Comparison of ENCODE assay signal across 5 fruit fly cellular contexts in the genomic region with DNA sequence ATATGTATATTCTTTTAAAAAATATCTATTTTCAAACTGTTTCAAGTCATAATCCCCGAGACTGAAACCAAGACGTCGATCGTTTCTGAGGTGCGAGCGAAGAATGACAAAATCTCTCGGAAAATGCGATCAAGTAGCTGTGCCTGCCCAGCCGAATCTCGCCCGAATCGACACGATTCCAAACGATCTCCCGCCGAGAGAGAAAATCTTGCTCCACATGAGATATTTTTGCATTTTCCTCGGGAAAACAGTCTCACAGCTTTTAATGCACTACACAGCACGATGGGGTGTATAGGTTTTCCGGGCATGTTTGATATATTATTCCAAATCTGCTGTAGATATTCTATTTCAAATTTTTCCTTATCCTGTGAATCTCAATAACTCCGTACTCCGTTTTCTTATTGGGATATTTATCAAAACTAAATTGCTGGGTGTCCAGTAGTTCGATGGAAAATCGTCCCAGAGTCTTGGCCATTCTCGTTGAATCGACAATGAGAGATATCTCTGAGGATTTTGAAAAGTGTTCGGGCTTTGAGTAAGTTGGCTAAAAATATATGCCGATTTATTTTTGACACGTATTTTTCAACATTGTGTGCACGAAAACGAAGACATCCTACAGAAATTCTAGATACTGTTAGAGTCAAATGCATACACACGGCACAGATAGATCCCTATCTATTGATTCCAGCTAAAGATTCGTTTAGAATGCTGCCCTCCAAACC.
TF ChIP-seq lines count a peak whose summit lies in the region.

A gene (minus strand): TSS at position 88 of the 722 bp plus-strand sequence.

- TF ChIP-seq CTCF in whole organism, embryonic (GFP tag; optimal IDR thresholded peaks at IDR 0.05; lab: Kevin White, UChicago), result no peak

TF ChIP-seq in whole organism, adult, 20 proteins besides CTCF, POLR2A, EP300 and RAD21:
- TF ChIP-seq kay (GFP tag; lab: Kevin White, UChicago; ENCODE audit: borderline replicate concordance) (peak; percentile 72), tj (GFP tag; optimal IDR thresholded peaks at IDR 0.05; lab: Kevin White, UChicago) (no peak), Clk (GFP tag; optimal IDR thresholded peaks at IDR 0.05; lab: Kevin White, UChicago) (no peak), CG14711 (tag; optimal IDR thresholded peaks at IDR 0.05; lab: Kevin White, UChicago) (peak; percentile 65), CG7101 (tag; optimal IDR thresholded peaks at IDR 0.05; lab: Kevin White, UChicago) (peak; percentile 62), cic (GFP tag; optimal IDR thresholded peaks at IDR 0.05; lab: Kevin White, UChicago) (no peak), CG33017 (tag; optimal IDR thresholded peaks at IDR 0.05; lab: Kevin White, UChicago) (peak; percentile 68), CG5204 (GFP tag; optimal IDR thresholded peaks at IDR 0.05; lab: Kevin White, UChicago) (peak; percentile 59), Hr96 (GFP tag; optimal IDR thresholded peaks at IDR 0.05; lab: Kevin White, UChicago) (peak; percentile 26)

TF ChIP-seq in whole organism, embryonic, 481 proteins besides CTCF, POLR2A, EP300 and RAD21 (continues in another document):
- TF ChIP-seq CG33213 (GFP tag; optimal IDR thresholded peaks at IDR 0.05; lab: Kevin White, UChicago), result peak; percentile 80
- peak; percentile 81 for TF ChIP-seq CG18599 (GFP tag; optimal IDR thresholded peaks at IDR 0.05; lab: Kevin White, UChicago)
- TF ChIP-seq CG11504 (tag; optimal IDR thresholded peaks at IDR 0.05; lab: Kevin White, UChicago), result peak; percentile 86
- peak; percentile 84 for TF ChIP-seq phol (tag; optimal IDR thresholded peaks at IDR 0.05; lab: Kevin White, UChicago)
- peak; percentile 87 for TF ChIP-seq CG30431 (GFP tag; optimal IDR thresholded peaks at IDR 0.05; lab: Kevin White, UChicago)
- no peak for TF ChIP-seq HLHmδ (GFP tag; optimal IDR thresholded peaks at IDR 0.05; lab: Kevin White, UChicago)
- no peak for TF ChIP-seq fd102C (GFP tag; optimal IDR thresholded peaks at IDR 0.05; lab: Kevin White, UChicago)
- peak; percentile 82 for TF ChIP-seq ATbp (GFP tag; optimal IDR thresholded peaks at IDR 0.05; lab: Kevin White, UChicago)
- peak; percentile 87 for TF ChIP-seq CG31441 (GFP tag; IDR thresholded peaks at IDR 0.05; lab: Robert Waterston, UW)
- peak; percentile 70 for TF ChIP-seq Hand (GFP tag; optimal IDR thresholded peaks at IDR 0.05; lab: Kevin White, UChicago)
- TF ChIP-seq CG14667 (GFP tag; IDR thresholded peaks at IDR 0.05; lab: Robert Waterston, UW), result peak; percentile 85
- TF ChIP-seq gce (GFP tag; IDR thresholded peaks at IDR 0.05; lab: Robert Waterston, UW), result peak; percentile 85
- TF ChIP-seq Blimp-1 (GFP tag; optimal IDR thresholded peaks at IDR 0.05; lab: Kevin White, UChicago), result peak; percentile 76
- TF ChIP-seq Aef1 (GFP tag; IDR thresholded peaks at IDR 0.05; lab: Robert Waterston, UW), result peak; percentile 79
- TF ChIP-seq Ets65A (GFP tag; lab: Kevin White, UChicago), result peak; percentile 99
- peak; percentile 82 for TF ChIP-seq CG7357 (GFP tag; IDR thresholded peaks at IDR 0.05; lab: Robert Waterston, UW)
- TF ChIP-seq CG13775 (GFP tag; optimal IDR thresholded peaks at IDR 0.05; lab: Kevin White, UChicago), result peak; percentile 86
- peak; percentile 97 for TF ChIP-seq CG12769 (tag; optimal IDR thresholded peaks at IDR 0.05; lab: Kevin White, UChicago)

TF ChIP-seq in whole organism, prepupa, 60 proteins besides CTCF, POLR2A, EP300 and RAD21 (continues in another document):
- TF ChIP-seq topi (GFP tag; optimal IDR thresholded peaks at IDR 0.05; lab: Kevin White, UChicago), result peak; percentile 53
- TF ChIP-seq CG3919 (GFP tag; optimal IDR thresholded peaks at IDR 0.05; lab: Kevin White, UChicago), result peak; percentile 73
- TF ChIP-seq CG31627 (GFP tag; optimal IDR thresholded peaks at IDR 0.05; lab: Kevin White, UChicago), result peak; percentile 76
- TF ChIP-seq Ets21C (GFP tag; optimal IDR thresholded peaks at IDR 0.05; lab: Kevin White, UChicago), result peak; percentile 48
- peak; percentile 38 for TF ChIP-seq CG8632 (GFP tag; optimal IDR thresholded peaks at IDR 0.05; lab: Kevin White, UChicago)
- TF ChIP-seq OdsH (GFP tag; optimal IDR thresholded peaks at IDR 0.05; lab: Kevin White, UChicago), result peak; percentile 89
- TF ChIP-seq CG6163 (GFP tag; IDR thresholded peaks at IDR 0.05; lab: Robert Waterston, UW), result peak; percentile 92
- peak; percentile 71 for TF ChIP-seq CG1621 (tag; optimal IDR thresholded peaks at IDR 0.05; lab: Kevin White, UChicago)
- peak; percentile 65 for TF ChIP-seq Sox15 (GFP tag; optimal IDR thresholded peaks at IDR 0.05; lab: Kevin White, UChicago)
- TF ChIP-seq CG9139 (GFP tag; optimal IDR thresholded peaks at IDR 0.05; lab: Kevin White, UChicago), result no peak
- TF ChIP-seq CG6808 (GFP tag; optimal IDR thresholded peaks at IDR 0.05; lab: Kevin White, UChicago), result peak; percentile 5
- no peak for TF ChIP-seq fd85E (GFP tag; optimal IDR thresholded peaks at IDR 0.05; lab: Kevin White, UChicago)
- TF ChIP-seq dac (GFP tag; optimal IDR thresholded peaks at IDR 0.05; lab: Kevin White, UChicago), result peak; percentile 76
- TF ChIP-seq acj6 (GFP tag; optimal IDR thresholded peaks at IDR 0.05; lab: Kevin White, UChicago), result peak; percentile 87
- TF ChIP-seq Blimp-1 (GFP tag; optimal IDR thresholded peaks at IDR 0.05; lab: Kevin White, UChicago), result no peak
- peak; percentile 25 for TF ChIP-seq CG7368 (GFP tag; optimal IDR thresholded peaks at IDR 0.05; lab: Kevin White, UChicago)
- peak; percentile 85 for TF ChIP-seq Hr38 (GFP tag; optimal IDR thresholded peaks at IDR 0.05; lab: Kevin White, UChicago)
- TF ChIP-seq Hr4 (GFP tag; optimal IDR thresholded peaks at IDR 0.05; lab: Kevin White, UChicago), result peak; percentile 97
- peak; percentile 68 for TF ChIP-seq svp (GFP tag; lab: Kevin White, UChicago)

TF ChIP-seq in whole organism, pupa, 21 proteins besides CTCF, POLR2A, EP300 and RAD21:
- TF ChIP-seq Ets98B (GFP tag; IDR thresholded peaks at IDR 0.05; lab: Robert Waterston, UW) (peak; percentile 96), CG14655 (GFP tag; optimal IDR thresholded peaks at IDR 0.05; lab: Kevin White, UChicago) (peak; percentile 90), rn (GFP tag; IDR thresholded peaks at IDR 0.05; lab: Robert Waterston, UW) (peak; percentile 84), CG12605 (GFP tag; IDR thresholded peaks at IDR 0.05; lab: Robert Waterston, UW) (peak; percentile 81), CG9948 (tag; optimal IDR thresholded peaks at IDR 0.05; lab: Kevin White, UChicago) (peak; percentile 76), Pif1B (GFP tag; optimal IDR thresholded peaks at IDR 0.05; lab: Kevin White, UChicago) (peak; percentile 79), CG13204 (GFP tag; optimal IDR thresholded peaks at IDR 0.05; lab: Kevin White, UChicago) (no peak), CG17806 (tag; optimal IDR thresholded peaks at IDR 0.05; lab: Kevin White, UChicago) (peak; percentile 56), CG34367 (tag; optimal IDR thresholded peaks at IDR 0.05; lab: Kevin White, UChicago) (peak; percentile 71), CG10348 (GFP tag; IDR thresholded peaks at IDR 0.05; lab: Robert Waterston, UW) (peak; percentile 87), CG4496 (GFP tag; IDR thresholded peaks at IDR 0.05; lab: Robert Waterston, UW) (peak; percentile 93), CG32121 (GFP tag; IDR thresholded peaks at IDR 0.05; lab: Robert Waterston, UW) (peak; percentile 96), fd96Ca (GFP tag; IDR thresholded peaks at IDR 0.05; lab: Robert Waterston, UW) (peak; percentile 96), EcR (GFP tag; optimal IDR thresholded peaks at IDR 0.05; lab: Kevin White, UChicago) (no peak), CG8301 (tag; optimal IDR thresholded peaks at IDR 0.05; lab: Kevin White, UChicago) (peak; percentile 92), D1 (tag; optimal IDR thresholded peaks at IDR 0.05; lab: Kevin White, UChicago) (no peak), Pif1A (GFP tag; optimal IDR thresholded peaks at IDR 0.05; lab: Kevin White, UChicago) (peak; percentile 80), CG8159 (tag; optimal IDR thresholded peaks at IDR 0.05; lab: Kevin White, UChicago) (peak; percentile 62), gl (tag; optimal IDR thresholded peaks at IDR 0.05; lab: Kevin White, UChicago) (peak; percentile 57), Snoo (tag; optimal IDR thresholded peaks at IDR 0.05; lab: Kevin White, UChicago) (no peak), CG15710 (tag; optimal IDR thresholded peaks at IDR 0.05; lab: Kevin White, UChicago) (peak; percentile 75)

TF ChIP-seq in whole organism, wandering third instar larva, 38 proteins besides CTCF, POLR2A, EP300 and RAD21:
- TF ChIP-seq pan (optimal IDR thresholded peaks at IDR 0.05; lab: Kevin White, UChicago) (no peak), rgr (GFP tag; optimal IDR thresholded peaks at IDR 0.05; lab: Kevin White, UChicago) (peak; percentile 58), Hr78 (GFP tag; optimal IDR thresholded peaks at IDR 0.05; lab: Kevin White, UChicago) (no peak), foxo (GFP tag; optimal IDR thresholded peaks at IDR 0.05; lab: Kevin White, UChicago) (peak in 1 of 2 experiments; percentile 54), CG32264 (GFP tag; optimal IDR thresholded peaks at IDR 0.05; lab: Kevin White, UChicago) (no peak), Abd-B (GFP tag; optimal IDR thresholded peaks at IDR 0.05; lab: Kevin White, UChicago) (no peak), Rel (GFP tag; optimal IDR thresholded peaks at IDR 0.05; lab: Kevin White, UChicago) (no peak), Rel (tag; optimal IDR thresholded peaks at IDR 0.05; lab: Kevin White, UChicago) (no peak), Mio (GFP tag; optimal IDR thresholded peaks at IDR 0.05; lab: Kevin White, UChicago) (no peak), h (GFP tag; optimal IDR thresholded peaks at IDR 0.05; lab: Kevin White, UChicago) (peak; percentile 29), ey (GFP tag; optimal IDR thresholded peaks at IDR 0.05; lab: Kevin White, UChicago) (peak; percentile 75), OdsH (GFP tag; optimal IDR thresholded peaks at IDR 0.05; lab: Kevin White, UChicago) (peak; percentile 40), psq (GFP tag; optimal IDR thresholded peaks at IDR 0.05; lab: Kevin White, UChicago) (peak; percentile 19), fru (GFP tag; optimal IDR thresholded peaks at IDR 0.05; lab: Kevin White, UChicago) (peak; percentile 16), Sp1 (GFP tag; optimal IDR thresholded peaks at IDR 0.05; lab: Kevin White, UChicago) (peak; percentile 35), dsf (GFP tag; optimal IDR thresholded peaks at IDR 0.05; lab: Kevin White, UChicago; ENCODE audit: borderline replicate concordance) (no peak), br (GFP tag; optimal IDR thresholded peaks at IDR 0.05; lab: Kevin White, UChicago) (peak; percentile 26), HLH106 (tag; optimal IDR thresholded peaks at IDR 0.05; lab: Kevin White, UChicago) (peak; percentile 57), Dif (GFP tag; optimal IDR thresholded peaks at IDR 0.05; lab: Kevin White, UChicago; ENCODE audit: partially characterized antibody) (no peak), dl (GFP tag; optimal IDR thresholded peaks at IDR 0.05; lab: Kevin White, UChicago; ENCODE audit: insufficient read depth in 1 of 2, partially characterized antibody in 2 of 2) (no peak), woc (GFP tag; optimal IDR thresholded peaks at IDR 0.05; lab: Kevin White, UChicago) (no peak), sv (GFP tag; optimal IDR thresholded peaks at IDR 0.05; lab: Kevin White, UChicago) (peak; percentile 89), Hnf4 (GFP tag; optimal IDR thresholded peaks at IDR 0.05; lab: Kevin White, UChicago) (peak; percentile 18), sage (GFP tag; optimal IDR thresholded peaks at IDR 0.05; lab: Kevin White, UChicago) (no peak)
TF ChIP-seq in whole organism, wandering third instar larva: peak in this region for 12.
